Fruit fly (Drosophila melanogaster) ovary, adult (tissue): ENCODE data around the gene lsn.

ENCODE experiments used
- CG17801 ChIP-seq: fragments of 200-800 bp; optimal IDR thresholded peaks from 2 replicates; lab custom pipeline; 2019; ENCODE audit warnings: missing biosample characterization, mild to moderate bottlenecking, missing genetic modification characterization, moderate library complexity; ENCODE audit not compliant: partially characterized antibody

The lsn gene

DNA sequence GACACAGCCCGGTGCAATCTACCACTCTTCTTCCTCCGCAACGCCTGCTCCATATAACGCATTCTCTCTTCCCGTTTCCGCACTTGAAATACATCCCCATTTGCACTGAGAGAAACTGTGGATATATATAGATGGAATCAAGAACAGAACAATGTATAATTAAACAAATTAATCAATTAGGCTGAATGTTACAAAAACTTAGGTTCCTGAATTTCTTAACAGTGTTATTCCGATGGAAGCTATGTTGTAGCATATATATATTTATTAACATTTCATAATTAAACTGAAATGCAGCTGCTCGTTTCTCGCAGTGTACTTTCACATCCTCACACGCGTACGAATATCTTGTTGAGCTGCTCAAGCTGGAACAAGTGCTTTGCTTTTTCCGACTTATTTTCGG lies 5.5 kb upstream of the lsn start:
- TF ChIP-seq CG17801 = no peak

DNA sequence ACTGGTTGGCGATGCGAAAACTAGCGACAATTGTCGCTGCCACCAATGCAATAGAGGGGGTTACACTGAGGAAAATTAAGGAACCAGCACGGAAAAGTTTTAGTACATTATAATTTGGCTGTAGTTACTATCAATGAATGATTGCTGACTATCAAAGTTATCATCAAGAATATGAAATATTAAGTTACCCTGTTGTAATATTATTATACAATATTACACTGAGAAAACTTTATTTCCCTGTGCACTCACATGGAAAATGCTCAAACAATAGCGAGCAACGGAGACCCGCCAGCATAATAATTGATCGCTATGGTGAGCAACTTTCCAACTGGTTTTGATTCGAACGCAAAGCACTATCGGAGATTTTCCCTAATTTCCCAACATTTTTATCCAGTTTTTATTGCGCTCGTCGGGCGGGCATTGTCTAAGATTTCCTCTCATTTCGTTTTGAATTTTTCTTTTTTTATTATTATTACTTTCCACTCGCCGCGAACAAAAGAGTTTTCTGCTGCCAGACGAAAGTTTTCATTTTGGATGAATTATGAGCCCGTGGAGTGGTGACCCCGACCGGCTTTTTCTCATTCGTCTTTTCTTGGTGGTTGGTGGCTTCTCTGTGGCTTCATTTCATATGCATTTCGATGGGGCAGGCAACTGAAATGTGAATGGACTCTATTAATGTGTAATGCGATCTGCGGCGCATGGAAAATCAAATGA lies 2.7 kb upstream of the lsn start:
- no peak for TF ChIP-seq CG17801

DNA sequence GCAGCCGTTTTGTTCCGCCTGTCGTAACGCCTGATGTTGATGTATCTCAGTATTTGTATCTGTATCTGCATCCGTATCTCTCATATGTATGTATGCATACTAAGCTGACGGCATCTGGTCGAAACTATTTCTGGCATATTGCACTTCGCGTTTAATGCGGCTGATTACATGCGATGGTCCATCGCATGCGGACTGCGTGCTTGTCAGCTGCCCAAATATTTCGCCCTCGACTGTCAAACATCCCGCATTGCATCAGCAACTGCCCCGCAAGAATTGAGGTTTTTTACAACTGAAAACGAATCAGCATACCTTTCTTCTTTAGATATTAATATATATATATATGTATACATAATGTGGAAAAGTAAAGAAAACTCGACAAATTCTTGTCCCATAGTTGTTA lies 2.1 kb upstream of the lsn start:
- TF ChIP-seq CG17801 = no peak

DNA sequence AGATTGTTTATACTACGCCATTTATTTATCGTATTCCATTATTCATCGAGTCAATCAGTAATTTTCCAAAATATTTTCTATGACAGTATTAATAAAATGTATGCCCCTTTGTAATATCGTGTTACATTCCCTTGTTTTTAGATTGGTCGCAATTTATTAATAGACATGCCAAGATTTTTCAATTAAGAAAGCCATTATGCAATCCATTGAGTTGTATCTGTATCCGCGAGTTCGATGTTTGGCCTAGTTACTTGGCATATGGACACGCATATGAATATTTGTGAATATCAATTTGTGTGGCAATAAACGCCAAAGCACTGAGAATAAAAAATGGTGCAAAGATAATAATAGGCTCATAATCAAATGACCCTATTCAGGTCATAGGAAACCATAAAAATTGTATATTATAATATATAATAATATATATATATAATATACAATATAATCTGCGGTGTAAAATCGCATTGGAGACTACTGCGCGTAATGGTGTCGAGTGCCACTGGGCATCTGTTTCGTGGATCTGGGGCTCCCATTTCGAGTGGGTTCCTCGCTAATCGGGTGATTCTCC lies 1.1 kb upstream of the lsn start:
- TF ChIP-seq CG17801 = no peak

DNA sequence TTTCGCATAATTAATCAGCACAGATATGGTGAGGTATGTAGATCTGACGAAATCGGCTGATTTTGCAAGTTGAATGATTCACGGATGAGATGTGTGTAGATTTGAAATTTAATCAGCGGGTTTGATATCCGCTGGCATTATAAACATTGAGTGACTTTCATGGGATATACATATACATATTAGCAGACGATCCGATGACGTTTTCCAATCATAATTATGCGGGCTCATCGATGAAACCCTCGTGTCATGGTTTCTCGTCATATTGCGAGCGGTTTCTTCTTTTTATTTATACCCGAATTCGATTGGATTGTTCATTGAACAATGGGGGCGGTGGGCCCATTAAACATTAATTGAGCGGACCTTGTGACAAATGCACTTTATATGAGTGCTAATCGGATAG lies 484 bp upstream of the lsn start:
- no peak for TF ChIP-seq CG17801

DNA sequence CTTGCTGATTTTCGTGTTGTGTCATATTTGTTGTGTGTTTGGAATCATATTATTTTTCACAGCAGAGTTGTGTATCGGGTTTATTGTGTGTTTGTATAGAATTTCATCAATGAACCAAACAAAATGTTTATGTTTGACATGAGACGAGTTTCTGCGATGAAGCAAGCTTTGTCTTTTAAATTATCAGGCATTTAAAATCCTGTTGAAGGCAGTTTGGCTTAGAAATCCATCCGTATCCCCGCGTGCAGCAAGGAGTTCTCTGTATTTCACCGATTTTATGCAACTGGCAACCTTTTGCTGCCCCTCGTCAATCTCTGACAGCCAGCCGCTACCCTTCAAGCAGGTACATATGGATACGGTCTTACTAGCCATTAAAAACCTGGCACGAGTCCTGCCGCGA lies 2.9 kb downstream of the lsn start, which contains the start of the genes CG6569 and Cby:
Gene CG6569, minus strand, starts transcription at position 101 of the 400 bp plus-strand sequence.
Gene Cby, plus strand, starts transcription at position 185 of the 400 bp plus-strand sequence.
- TF ChIP-seq CG17801 = no peak

DNA sequence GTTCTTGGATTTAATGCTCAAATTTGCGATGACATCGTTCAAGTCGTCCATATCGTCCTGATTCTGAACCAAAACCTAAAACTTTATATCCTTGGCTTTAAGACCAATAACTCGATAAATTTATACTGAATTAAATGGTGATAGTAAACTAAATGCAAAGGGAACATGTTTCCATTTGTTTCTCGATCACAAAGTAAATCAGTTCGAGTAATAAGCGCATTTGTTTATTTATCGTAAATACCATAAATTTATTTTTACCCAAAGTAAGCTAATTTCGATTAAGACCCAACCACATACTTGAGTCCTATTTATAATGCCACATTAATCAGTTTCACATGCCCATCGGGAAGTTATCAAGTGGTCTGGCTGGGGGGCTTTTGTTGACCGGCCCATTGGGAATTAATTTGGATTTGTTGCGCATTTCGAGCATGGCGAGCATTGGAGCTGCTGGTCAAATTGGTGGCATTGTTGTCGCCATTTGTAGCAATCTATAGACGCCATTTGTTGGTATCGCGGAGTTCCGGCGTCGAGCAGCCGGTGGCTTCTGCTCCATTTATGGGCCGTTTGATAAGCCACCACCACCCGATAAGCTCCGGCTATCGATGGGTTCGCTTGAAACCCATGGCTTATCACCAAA lies 4.6 kb downstream of the lsn start, which contains the start of gene CG31174:
Gene CG31174, minus strand, starts transcription at position 51 of the 637 bp plus-strand sequence.
- TF ChIP-seq CG17801 = no peak

DNA sequence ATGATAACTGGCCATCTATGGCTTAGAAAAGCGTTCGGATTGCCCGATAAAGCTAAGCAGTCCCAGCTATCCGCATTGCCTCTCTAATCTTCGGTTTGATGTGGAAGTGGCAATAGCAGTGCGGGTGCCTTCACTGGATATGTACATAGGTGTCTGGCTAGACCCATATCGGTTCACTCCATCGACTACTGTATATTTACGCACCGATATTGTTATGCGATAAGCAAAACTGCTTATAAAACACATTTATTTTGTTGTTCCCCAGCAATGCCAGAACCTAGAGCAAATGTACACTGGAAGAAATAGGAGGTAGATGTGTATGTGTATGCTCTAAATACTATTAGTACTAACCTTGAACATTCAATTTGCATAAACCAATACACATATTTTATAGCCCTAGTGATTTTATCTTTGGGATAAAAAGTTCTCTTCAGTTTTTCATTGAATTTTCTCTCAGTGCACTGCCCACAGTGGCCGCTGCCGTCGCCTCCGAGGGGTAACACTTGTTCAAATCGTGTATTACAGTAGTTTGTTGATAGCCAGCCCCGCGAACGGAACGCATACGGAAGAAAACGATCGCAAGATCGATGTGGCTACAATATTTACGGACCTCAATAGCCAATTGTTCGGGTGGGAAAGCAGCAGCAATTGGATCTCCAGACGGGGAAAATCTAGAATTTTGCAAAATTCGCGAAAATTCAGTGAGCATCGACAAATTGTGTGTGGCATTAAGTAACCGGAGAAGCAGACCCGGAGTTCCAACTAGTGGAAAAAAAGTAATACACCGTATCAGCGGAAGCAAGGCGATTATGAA lies 5.4 kb downstream of the lsn start, which contains the start of gene CG31431:
Gene CG31431, plus strand, starts transcription at position 524 of the 814 bp plus-strand sequence.
- peak; percentile 97 for TF ChIP-seq CG17801

DNA sequence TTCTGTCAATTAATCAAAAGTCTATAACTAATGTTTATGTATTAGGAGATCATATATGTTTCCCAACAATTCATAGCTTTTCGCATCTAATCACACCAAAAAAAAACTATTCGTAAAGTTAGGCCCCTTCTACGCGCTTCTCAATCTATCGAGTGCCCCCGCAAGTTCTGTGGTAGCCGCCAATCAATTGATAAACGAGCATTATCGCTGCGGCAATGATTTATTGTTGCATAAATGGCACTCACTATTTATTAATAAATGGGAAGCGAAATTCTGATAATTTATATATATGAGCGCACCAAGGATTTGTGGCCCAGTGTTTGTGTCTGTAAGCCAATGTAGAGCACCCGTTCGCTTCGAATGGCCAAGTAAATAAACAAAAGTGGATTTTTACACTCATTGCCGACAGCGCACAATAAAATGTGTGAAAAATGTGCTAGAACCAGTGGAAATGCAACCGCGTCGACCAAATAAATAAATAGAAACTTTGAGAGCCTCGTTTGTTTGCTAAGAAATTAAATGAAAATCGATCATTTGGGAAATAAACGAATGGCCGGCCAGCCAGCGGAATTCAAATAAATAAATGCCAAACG lies 6.5 kb downstream of the lsn start:
- no peak for TF ChIP-seq CG17801

DNA sequence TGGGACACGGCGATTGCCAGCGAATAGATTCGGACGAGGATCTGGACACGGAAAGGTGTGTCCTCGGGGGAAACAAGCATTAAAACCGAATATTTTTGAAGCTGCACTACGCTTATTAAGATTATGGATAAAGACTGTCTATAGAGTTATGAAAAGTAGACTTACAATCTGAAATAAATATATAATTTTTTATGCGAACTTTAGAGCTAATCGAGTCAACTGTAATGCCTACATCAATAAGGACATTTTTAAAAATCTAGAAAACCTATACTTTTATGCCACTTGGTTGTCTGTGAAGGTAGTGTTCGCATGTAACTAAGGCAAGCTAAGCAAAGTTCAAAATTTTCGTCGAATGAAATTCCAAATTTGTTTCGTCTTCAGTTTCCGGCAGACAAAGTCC lies 8.5 kb downstream of the lsn start, which contains the start of gene CG31178:
Gene CG31178, plus strand, starts transcription at position 301 of the 400 bp plus-strand sequence.
- TF ChIP-seq CG17801 = no peak

DNA sequence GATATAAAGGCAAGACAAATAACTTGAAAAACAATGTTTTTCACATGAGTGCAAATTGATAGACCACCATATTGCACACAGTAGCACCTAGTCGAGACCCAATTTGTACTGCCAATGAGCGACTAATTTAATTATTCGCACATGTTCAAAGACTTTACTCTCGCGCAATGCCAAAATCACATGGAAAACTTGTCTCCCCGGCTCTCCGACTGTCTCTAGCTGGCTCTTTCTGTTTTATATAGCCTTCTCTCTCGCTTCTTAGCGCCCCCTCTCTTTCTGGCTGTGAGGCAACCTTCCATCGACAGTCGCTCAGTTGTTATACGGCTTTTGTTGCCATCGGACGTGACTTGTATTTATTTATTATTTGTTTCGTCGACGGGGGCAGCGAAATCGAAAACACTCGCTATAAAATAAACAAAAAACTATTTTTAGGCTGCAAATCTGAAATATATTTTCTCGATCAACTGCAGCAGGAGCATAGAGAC lies 10.1 kb downstream of the lsn start, which contains the start of gene CG6656:
Gene CG6656, plus strand, starts transcription at position 312 of the 485 bp plus-strand sequence.
- peak; percentile 53 for TF ChIP-seq CG17801

DNA sequence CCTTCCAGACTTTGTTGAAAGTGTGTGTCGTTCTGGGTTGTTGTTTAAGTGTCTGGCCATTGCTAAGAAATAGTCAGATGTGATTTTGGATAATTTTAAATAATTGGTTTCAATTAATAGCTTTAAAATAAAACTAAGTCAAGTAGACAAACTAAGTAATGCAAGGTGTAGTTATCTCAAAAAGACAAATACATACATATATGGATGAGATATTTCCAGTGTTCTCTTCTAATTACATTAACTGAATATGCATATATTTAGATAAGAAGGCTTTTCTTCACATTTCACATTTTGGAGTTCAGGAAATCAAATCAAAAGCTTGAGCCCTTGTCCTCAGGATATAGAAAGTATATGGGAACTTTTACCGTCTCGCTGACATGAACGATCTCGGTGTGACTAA lies 12.7 kb downstream of the lsn start, which contains the start of gene P5CDh2:
Gene P5CDh2, plus strand, starts transcription at position 301 of the 400 bp plus-strand sequence.
- TF ChIP-seq CG17801 = no peak

DNA sequence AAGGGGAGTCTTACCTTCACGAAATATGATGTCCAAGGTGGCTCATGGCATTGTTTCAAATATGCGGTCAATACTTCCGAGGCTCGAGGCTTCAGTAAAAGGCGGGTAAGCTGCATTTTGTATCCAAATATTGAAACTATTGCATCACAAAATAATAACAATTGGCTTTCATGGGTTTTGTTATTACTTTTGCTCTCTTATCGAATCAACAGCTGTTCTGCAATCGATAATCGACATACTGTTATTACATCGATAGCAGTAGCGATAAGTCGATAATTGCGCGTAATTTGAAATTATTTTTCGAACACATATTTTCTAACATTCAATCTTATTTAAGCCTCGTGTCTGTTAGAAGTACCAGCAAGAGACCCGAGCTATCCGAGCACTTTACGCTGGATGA lies 13.5 kb downstream of the lsn start, which contains the start of gene CG34148:
Gene CG34148, minus strand, starts transcription at position 214 of the 400 bp plus-strand sequence.
- no peak for TF ChIP-seq CG17801

DNA sequence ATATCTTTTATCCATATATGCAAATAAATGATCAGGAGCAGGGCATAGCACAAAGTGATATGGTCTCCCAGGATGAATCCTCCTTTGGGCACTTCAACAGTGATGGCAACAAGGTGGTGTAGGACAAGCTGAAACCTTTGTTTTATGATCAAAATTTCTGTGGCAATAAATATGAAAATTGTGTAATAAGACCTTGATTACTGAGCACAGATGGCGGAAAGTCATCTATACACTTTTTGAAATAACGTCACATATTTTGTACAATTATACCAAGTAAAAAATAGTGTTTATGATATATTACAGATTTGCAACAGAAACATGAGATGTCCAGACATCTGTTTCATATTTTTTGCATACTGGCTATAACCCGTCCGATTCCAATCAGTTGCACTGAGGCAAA lies 15.5 kb downstream of the lsn start, which contains the start of gene CG31465:
Gene CG31465, plus strand, starts transcription at position 301 of the 400 bp plus-strand sequence.
- TF ChIP-seq CG17801 = no peak

DNA sequence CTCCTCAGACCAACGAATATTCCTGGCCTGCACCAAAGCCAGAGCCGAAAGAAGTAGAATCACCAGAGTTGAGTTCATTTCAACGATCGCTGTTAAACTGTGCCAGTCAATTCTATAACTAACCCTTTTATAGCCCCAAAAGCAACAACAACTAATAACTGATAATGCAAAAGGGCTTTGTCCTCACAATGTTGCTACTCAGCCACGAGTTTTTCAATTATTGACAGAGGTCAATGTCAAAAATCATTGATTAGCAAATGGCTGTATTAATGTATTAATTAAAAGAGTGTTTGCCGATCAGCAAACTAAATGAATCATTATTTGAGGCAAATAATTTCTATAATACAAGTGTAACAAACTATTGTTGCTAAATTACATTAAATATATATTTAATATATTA lies 19.4 kb downstream of the lsn start, which contains the start of gene fit:
Gene fit, minus strand, starts transcription at position 101 of the 400 bp plus-strand sequence.
- no peak for TF ChIP-seq CG17801
